Fruit fly (Drosophila melanogaster) whole organism, adult: ENCODE measurements around the gene CG31988.

Experiments
- CG7045 ChIP-seq: fragments of 200-800 bp; sonication (Bioruptor generic); optimal IDR thresholded peaks from 2 replicates; lab custom pipeline; 2017; ENCODE audit warnings: missing biosample characterization, mild to moderate bottlenecking, missing genetic modification characterization
- cnc ChIP-seq, 2 experiments: fragments of >200 bp; optimal IDR thresholded peaks; 2 replicates each; lab custom pipeline; 2017
- kay ChIP-seq: fragments of 200-800 bp; sonication (Bioruptor generic); peaks from one replicate; lab custom pipeline; 2016; ENCODE audit warnings: missing biosample characterization, missing genetic modification characterization, borderline replicate concordance

dm6 chr2L:21166422-21166821, 36.2 kb downstream of the CG31988 start:
- TF ChIP-seq cnc (optimal IDR thresholded peaks at IDR 0.05; lab: Kevin White, UChicago) = no peak
- TF ChIP-seq CG7045 (GFP tag; lab: Kevin White, UChicago) = no peak
- no peak for TF ChIP-seq kay (GFP tag; lab: Kevin White, UChicago)
